Fruit fly (Drosophila melanogaster) whole organism, embryonic: ENCODE results near the gene CG6295.

Experiments used
- Blimp-1 ChIP-seq: fragments of 200-800 bp; sonication (Bioruptor generic); optimal IDR thresholded peaks from 3 replicates; lab custom pipeline; 2018; ENCODE audit warnings: missing biosample characterization, missing genetic modification characterization, mild to moderate bottlenecking, moderate library complexity, missing genetic modification reagents
- Bteb2 ChIP-seq: fragments of 200-800 bp; sonication (Bioruptor generic); optimal IDR thresholded peaks from 2 replicates; lab custom pipeline; 2016; ENCODE audit warnings: missing biosample characterization, missing genetic modification characterization
- CG1233 ChIP-seq: fragments of 200-800 bp; sonication (Bioruptor generic); optimal IDR thresholded peaks from 4 replicates; lab custom pipeline; 2018; ENCODE audit warnings: missing biosample characterization, mild to moderate bottlenecking, missing genetic modification characterization
- CG13775 ChIP-seq: fragments of 200-800 bp; sonication (Bioruptor generic); optimal IDR thresholded peaks from 3 replicates; lab custom pipeline; 2017; ENCODE audit warnings: missing biosample characterization, mild to moderate bottlenecking, missing genetic modification characterization
- CG1529 ChIP-seq: fragments of 200-800 bp; sonication (Bioruptor generic); optimal IDR thresholded peaks from 3 replicates; lab custom pipeline; 2018; ENCODE audit warnings: missing biosample characterization, missing genetic modification characterization
- CG1792 ChIP-seq: fragments of 200-800 bp; sonication (Bioruptor generic); optimal IDR thresholded peaks from 2 replicates; lab custom pipeline; 2016; ENCODE audit warnings: missing biosample characterization, missing genetic modification characterization
- CG1832 ChIP-seq: fragments of 200-800 bp; sonication (Bioruptor generic); optimal IDR thresholded peaks from 2 replicates; lab custom pipeline; 2017; ENCODE audit warnings: missing biosample characterization, mild to moderate bottlenecking, missing genetic modification characterization, inconsistent platforms
- CG2678 ChIP-seq: fragments of 200-800 bp; sonication (Bioruptor generic); optimal IDR thresholded peaks from 3 replicates; lab custom pipeline; 2019; ENCODE audit warnings: missing biosample characterization, mild to moderate bottlenecking, missing genetic modification characterization, moderate library complexity
- CG30020 ChIP-seq: fragments of 200-800 bp; optimal IDR thresholded peaks from 2 replicates; lab custom pipeline; 2019; ENCODE audit warnings: missing biosample characterization, mild to moderate bottlenecking, missing genetic modification characterization, moderate library complexity
- CG3407 ChIP-seq: fragments of 200-800 bp; sonication (Bioruptor generic); optimal IDR thresholded peaks from 2 replicates; lab custom pipeline; 2018; ENCODE audit warnings: missing biosample characterization, mild to moderate bottlenecking, missing genetic modification characterization
- CG4424 ChIP-seq: fragments of 200-800 bp; sonication (Bioruptor generic); optimal IDR thresholded peaks from 3 replicates; lab custom pipeline; 2016; ENCODE audit warnings: missing biosample characterization, missing genetic modification characterization
- CG4854 ChIP-seq: fragments of 200-800 bp; sonication (Bioruptor generic); optimal IDR thresholded peaks from 2 replicates; lab custom pipeline; 2016; ENCODE audit warnings: missing biosample characterization, missing genetic modification characterization, inconsistent platforms
- CG5245 ChIP-seq: fragments of 200-800 bp; sonication (Bioruptor generic); optimal IDR thresholded peaks from 3 replicates; lab custom pipeline; 2016; ENCODE audit warnings: missing biosample characterization, missing genetic modification characterization
- CG5953 ChIP-seq: fragments of 200-800 bp; sonication (Bioruptor generic); IDR thresholded peaks from 2 replicates; pipeline ENCODE4 v1.3.6; 2022; ENCODE audit warnings: missing biosample characterization, missing genetic modification characterization
- CG7271 ChIP-seq: fragments of 200-800 bp; sonication (Bioruptor generic); optimal IDR thresholded peaks from 2 replicates; lab custom pipeline; 2018; ENCODE audit warnings: missing biosample characterization, mild to moderate bottlenecking, missing genetic modification characterization, moderate library complexity
- CG7556 ChIP-seq: fragments of 200-800 bp; sonication (Bioruptor generic); optimal IDR thresholded peaks from 2 replicates; lab custom pipeline; 2017; ENCODE audit warnings: missing biosample characterization, mild to moderate bottlenecking, missing genetic modification characterization
- CG7928 ChIP-seq: fragments of 200-800 bp; sonication (Bioruptor generic); optimal IDR thresholded peaks from 2 replicates; lab custom pipeline; 2017; ENCODE audit warnings: missing biosample characterization, mild to moderate bottlenecking, missing genetic modification characterization
- CG9797 ChIP-seq: fragments of 200-800 bp; sonication (Bioruptor generic); optimal IDR thresholded peaks from 3 replicates; lab custom pipeline; 2018; ENCODE audit warnings: missing biosample characterization, mild to moderate bottlenecking, missing genetic modification characterization
- CoRest ChIP-seq: fragments of 200-800 bp; sonication (Bioruptor generic); optimal IDR thresholded peaks from 3 replicates; lab custom pipeline; 2018; ENCODE audit warnings: missing biosample characterization, mild to moderate bottlenecking, missing genetic modification characterization, moderate library complexity
- Hmx ChIP-seq: fragments of 200-800 bp; sonication (Bioruptor generic); optimal IDR thresholded peaks from 2 replicates; lab custom pipeline; 2016; ENCODE audit warnings: missing biosample characterization, missing genetic modification characterization
- Ravus ChIP-seq: fragments of 200-800 bp; sonication (Bioruptor generic); IDR thresholded peaks from 2 replicates; pipeline ENCODE4 v1.3.6; 2022; ENCODE audit warnings: missing biosample characterization, missing genetic modification characterization
- Ssrp ChIP-seq: fragments of 200-800 bp; sonication (Bioruptor generic); optimal IDR thresholded peaks from 2 replicates; lab custom pipeline; 2018; ENCODE audit warnings: missing biosample characterization, mild to moderate bottlenecking, missing genetic modification characterization, moderate library complexity
- Stat92E ChIP-seq, 3 experiments: fragments of >200 bp in 2 of 3; fragments of 200-800 bp in 1 of 3; sonication (Bioruptor generic) in 1 of 3; optimal IDR thresholded peaks; 2 replicates each; lab custom pipeline; 2017 to 2019; ENCODE audit warnings: missing biosample characterization in 3 of 3, missing genetic modification characterization in 3 of 3, mild to moderate bottlenecking in 1 of 3, moderate library complexity in 1 of 3
- TFAM ChIP-seq: fragments of 200-800 bp; sonication (Bioruptor generic); optimal IDR thresholded peaks from 2 replicates; lab custom pipeline; 2017; ENCODE audit warnings: missing biosample characterization, missing genetic modification characterization, inconsistent platforms
- Tbp ChIP-seq: fragments of >200 bp; optimal IDR thresholded peaks from 2 replicates; lab custom pipeline; 2018; ENCODE audit warnings: missing biosample characterization, missing genetic modification characterization
- ara ChIP-seq: fragments of 200-800 bp; sonication (Bioruptor generic); IDR thresholded peaks from 2 replicates; pipeline ENCODE4 v1.3.6; 2022; ENCODE audit warnings: missing biosample characterization, missing genetic modification characterization
- bcd ChIP-seq: fragments of 200-800 bp; sonication (Bioruptor generic); optimal IDR thresholded peaks from 2 replicates; lab custom pipeline; 2017; ENCODE audit warnings: missing biosample characterization, mild to moderate bottlenecking, missing genetic modification characterization
- caup ChIP-seq: fragments of 200-800 bp; sonication (Bioruptor generic); optimal IDR thresholded peaks from 3 replicates; lab custom pipeline; 2017; ENCODE audit warnings: missing biosample characterization, mild to moderate bottlenecking, missing genetic modification characterization, moderate library complexity; ENCODE audit not compliant: severe bottlenecking
- cwo ChIP-seq: fragments of 200-800 bp; sonication (Bioruptor generic); optimal IDR thresholded peaks from 3 replicates; lab custom pipeline; 2017; ENCODE audit warnings: missing biosample characterization, missing genetic modification characterization, mild to moderate bottlenecking, moderate library complexity, missing genetic modification reagents
- dmrt11E ChIP-seq: fragments of 200-800 bp; sonication (Bioruptor generic); optimal IDR thresholded peaks from 3 replicates; lab custom pipeline; 2018; ENCODE audit warnings: missing biosample characterization, mild to moderate bottlenecking, missing genetic modification characterization, moderate library complexity
- emc ChIP-seq: fragments of 200-800 bp; sonication (Bioruptor generic); optimal IDR thresholded peaks from 2 replicates; lab custom pipeline; 2016; ENCODE audit warnings: missing biosample characterization, missing genetic modification characterization
- fd3F ChIP-seq: fragments of 200-800 bp; sonication (Bioruptor generic); optimal IDR thresholded peaks from 2 replicates; lab custom pipeline; 2018; ENCODE audit warnings: missing biosample characterization, mild to moderate bottlenecking, missing genetic modification characterization, moderate library complexity
- gcm2 ChIP-seq: fragments of 200-800 bp; sonication (Bioruptor generic); optimal IDR thresholded peaks from 2 replicates; lab custom pipeline; 2016; ENCODE audit warnings: missing biosample characterization, missing genetic modification characterization
- hth ChIP-seq: fragments of >200 bp; optimal IDR thresholded peaks from 2 replicates; lab custom pipeline; 2017; ENCODE audit warnings: inconsistent platforms
- jing ChIP-seq: fragments of 200-800 bp; sonication (Bioruptor generic); optimal IDR thresholded peaks from 2 replicates; lab custom pipeline; 2018; ENCODE audit warnings: missing biosample characterization, mild to moderate bottlenecking, missing genetic modification characterization
- klu ChIP-seq: fragments of 200-800 bp; sonication (Bioruptor generic); IDR thresholded peaks from 2 replicates; pipeline ENCODE4 v1.3.6; 2022; ENCODE audit warnings: missing biosample characterization, missing genetic modification characterization
- lab ChIP-seq: fragments of 200-800 bp; sonication (Bioruptor generic); optimal IDR thresholded peaks from 3 replicates; lab custom pipeline; 2017; ENCODE audit warnings: missing biosample characterization, missing genetic modification characterization, mild to moderate bottlenecking, moderate library complexity, missing genetic modification reagents
- lilli ChIP-seq: fragments of 200-800 bp; sonication (Bioruptor generic); optimal IDR thresholded peaks from 3 replicates; lab custom pipeline; 2016; ENCODE audit warnings: missing biosample characterization, missing genetic modification characterization
- maf-S ChIP-seq: fragments of 200-800 bp; sonication (Bioruptor generic); optimal IDR thresholded peaks from 2 replicates; lab custom pipeline; 2016; ENCODE audit warnings: missing biosample characterization, missing genetic modification characterization
- mirr ChIP-seq: fragments of 200-800 bp; sonication (Bioruptor generic); optimal IDR thresholded peaks from 3 replicates; lab custom pipeline; 2018; ENCODE audit warnings: missing biosample characterization, mild to moderate bottlenecking, missing genetic modification characterization
- pho ChIP-seq: fragments of 200-800 bp; sonication (Bioruptor generic); optimal IDR thresholded peaks from 2 replicates; lab custom pipeline; 2016; ENCODE audit warnings: missing biosample characterization, missing genetic modification characterization
- ranshi ChIP-seq: fragments of 200-800 bp; sonication (Bioruptor generic); IDR thresholded peaks from 2 replicates; pipeline ENCODE4 v1.3.6; 2022; ENCODE audit warnings: missing biosample characterization, missing genetic modification characterization
- ro ChIP-seq: fragments of 200-800 bp; sonication (Bioruptor generic); IDR thresholded peaks from 2 replicates; pipeline ENCODE4 v1.3.6; 2022; ENCODE audit warnings: missing biosample characterization, missing genetic modification characterization
- scrt ChIP-seq: fragments of 200-800 bp; sonication (Bioruptor generic); optimal IDR thresholded peaks from 2 replicates; lab custom pipeline; 2018; ENCODE audit warnings: missing biosample characterization, mild to moderate bottlenecking, missing genetic modification characterization, moderate library complexity
- sqz ChIP-seq: fragments of 200-800 bp; sonication (Bioruptor generic); optimal IDR thresholded peaks from 3 replicates; lab custom pipeline; 2018; ENCODE audit warnings: missing biosample characterization, mild to moderate bottlenecking, missing genetic modification characterization
- tin ChIP-seq: fragments of 200-800 bp; sonication (Bioruptor generic); optimal IDR thresholded peaks from 3 replicates; lab custom pipeline; 2016; ENCODE audit warnings: missing biosample characterization, missing genetic modification characterization
- tup ChIP-seq: fragments of 200-800 bp; sonication (Bioruptor generic); optimal IDR thresholded peaks from 2 replicates; lab custom pipeline; 2016; ENCODE audit warnings: missing biosample characterization, mild to moderate bottlenecking, missing genetic modification characterization, moderate library complexity
- twi ChIP-seq: fragments of 200-800 bp; optimal IDR thresholded peaks from 2 replicates; lab custom pipeline; 2019; ENCODE audit warnings: missing biosample characterization, mild to moderate bottlenecking, missing genetic modification characterization, moderate library complexity
- wek ChIP-seq: fragments of 200-800 bp; sonication (Bioruptor generic); optimal IDR thresholded peaks from 3 replicates; lab custom pipeline; 2018; ENCODE audit warnings: missing biosample characterization, mild to moderate bottlenecking, missing genetic modification characterization, moderate library complexity
- zen ChIP-seq: fragments of 200-800 bp; sonication (Bioruptor generic); optimal IDR thresholded peaks from 3 replicates; lab custom pipeline; 2018; ENCODE audit warnings: missing biosample characterization, mild to moderate bottlenecking, missing genetic modification characterization, moderate library complexity

The CG6295 gene

DNA sequence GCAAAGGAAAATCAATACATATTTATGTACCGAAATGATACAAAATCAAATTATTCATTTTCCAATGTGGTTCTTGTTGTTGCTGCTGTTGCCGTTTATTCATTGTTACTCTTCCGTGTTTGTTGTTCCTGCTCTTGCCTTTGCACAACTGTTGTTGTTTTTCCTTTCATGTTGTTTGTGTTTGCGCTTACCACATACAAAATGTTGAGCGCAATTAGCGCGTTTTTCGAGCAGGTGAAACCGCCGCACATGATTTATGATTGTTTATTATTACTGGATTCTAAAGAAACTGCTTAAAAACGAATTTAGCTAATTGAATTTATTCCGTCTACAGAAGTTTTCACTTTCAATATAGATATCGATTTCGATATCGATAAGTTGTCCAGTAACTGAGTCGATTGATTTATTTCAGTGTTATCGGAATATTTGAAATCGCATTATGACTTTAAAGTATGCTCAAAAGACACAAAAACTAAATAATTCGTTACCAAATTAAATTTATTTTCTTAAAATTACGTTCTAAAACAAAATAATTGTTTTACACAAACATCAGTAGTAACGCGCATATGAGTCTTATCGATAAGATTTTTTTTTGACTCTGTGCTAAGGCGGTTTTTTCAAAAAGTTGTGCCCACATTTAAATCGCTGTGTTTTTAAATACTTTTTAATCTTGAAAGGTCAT, 42.3 kb downstream of the CG6295 start, which contains the start of gene Tsp97E (continued):
- TF ChIP-seq tin (GFP tag; lab: Kevin White, UChicago) (no peak), CG7271 (no peak), emc (GFP tag; lab: Kevin White, UChicago) (no peak), bcd (GFP tag; lab: Kevin White, UChicago) (no peak), CG5245 (GFP tag; lab: Kevin White, UChicago) (no peak), Hmx (GFP tag; lab: Kevin White, UChicago) (no peak), CG4424 (GFP tag; lab: Kevin White, UChicago) (no peak), ro (GFP tag; lab: Robert Waterston, UW) (no peak), hth (lab: Kevin White, UChicago) (no peak), lab (GFP tag; lab: Kevin White, UChicago) (no peak), zen (tag; lab: Kevin White, UChicago) (no peak), klu (no peak), wek (no peak), caup (GFP tag; lab: Kevin White, UChicago) (no peak), CG13775 (GFP tag; lab: Kevin White, UChicago) (no peak), cwo (GFP tag; lab: Kevin White, UChicago) (no peak), CG1233 (GFP tag; lab: Kevin White, UChicago) (no peak), CG7928 (no peak), CoRest (peak; percentile 46), TFAM (GFP tag; lab: Kevin White, UChicago) (no peak), Tbp (GFP tag; lab: Kevin White, UChicago) (no peak), CG4854 (GFP tag; lab: Kevin White, UChicago) (no peak), CG3407 (GFP tag; lab: Kevin White, UChicago) (no peak), scrt (GFP tag; lab: Kevin White, UChicago) (no peak), gcm2 (GFP tag; lab: Kevin White, UChicago) (no peak), CG1529 (no peak), ranshi (GFP tag; lab: Robert Waterston, UW) (no peak), jing (no peak), CG7556 (GFP tag; lab: Kevin White, UChicago) (no peak), twi (tag; lab: Kevin White, UChicago) (no peak), CG1832 (GFP tag; lab: Kevin White, UChicago) (no peak), ara (GFP tag; lab: Robert Waterston, UW) (no peak), lilli (no peak), tup (GFP tag; lab: Kevin White, UChicago) (no peak), Ssrp (tag; lab: Kevin White, UChicago) (no peak), Stat92E (GFP tag; optimal IDR thresholded peaks at IDR 0.05; lab: Kevin White, UChicago) (peak in 1 of 3 experiments; percentile 34), CG30020 (peak; percentile 22), maf-S (no peak), CG5953 (GFP tag; lab: Robert Waterston, UW) (no peak), CG2678 (tag; lab: Kevin White, UChicago) (peak; percentile 19), dmrt11E (tag; lab: Kevin White, UChicago) (no peak), CG1792 (GFP tag; lab: Kevin White, UChicago) (no peak), Blimp-1 (GFP tag; lab: Kevin White, UChicago) (peak; percentile 100), Bteb2 (GFP tag; lab: Kevin White, UChicago) (no peak), pho (GFP tag; lab: Kevin White, UChicago) (no peak), sqz (GFP tag; lab: Kevin White, UChicago) (peak; percentile 92), fd3F (GFP tag; lab: Kevin White, UChicago) (no peak), Ravus (GFP tag; lab: Robert Waterston, UW) (no peak), mirr (GFP tag; lab: Kevin White, UChicago) (no peak), CG9797 (GFP tag; lab: Kevin White, UChicago) (no peak)
